Worm (Caenorhabditis elegans) whole organism, L4 larva: ENCODE data around the gene unc-96.

Experiments
- F10B5.3 ChIP-seq: sonication (generic microtip); optimal IDR thresholded peaks from 2 replicates; lab custom pipeline; 2016; ENCODE audit warnings: mild to moderate bottlenecking, missing genetic modification characterization, missing compliant biosample characterization
- R02D3.7 ChIP-seq: fragments of 150-350 bp; sonication (generic microtip); optimal IDR thresholded peaks from 3 replicates; lab custom pipeline; 2014; ENCODE audit warnings: missing biosample characterization, missing genetic modification characterization
- cey-2 ChIP-seq: sonication (generic microtip); optimal IDR thresholded peaks from 3 replicates; lab custom pipeline; 2017; ENCODE audit warnings: missing genetic modification characterization, mild to moderate bottlenecking, missing compliant biosample characterization, antibody characterized with exemption, borderline replicate concordance; ENCODE audit not compliant: insufficient read depth
- ctbp-1 ChIP-seq: fragments of 200-800 bp; sonication (Bioruptor generic); IDR thresholded peaks from 2 replicates; pipeline ENCODE4 v1.3.6; 2022; ENCODE audit warnings: missing genetic modification reagents, missing genetic modification characterization, missing compliant biosample characterization
- egl-27 ChIP-seq: sonication (generic microtip); optimal IDR thresholded peaks from 3 replicates; lab custom pipeline; 2017; ENCODE audit warnings: missing biosample characterization, missing genetic modification reagents, missing genetic modification characterization
- lim-7 ChIP-seq: fragments of 200-800 bp; sonication (Bioruptor generic); IDR thresholded peaks from 2 replicates; pipeline ENCODE4 v1.3.6; 2022; ENCODE audit warnings: missing genetic modification characterization, missing compliant biosample characterization
- nhr-11 ChIP-seq: fragments of 150-350 bp; optimal IDR thresholded peaks from 2 replicates; lab custom pipeline; 2014; ENCODE audit warnings: missing biosample characterization, missing genetic modification characterization
- set-16 ChIP-seq: fragments of 200-800 bp; sonication (Bioruptor generic); IDR thresholded peaks from 2 replicates; pipeline ENCODE4 v1.3.6; 2022; ENCODE audit warnings: missing genetic modification reagents, missing genetic modification characterization, missing compliant biosample characterization
- unc-62 ChIP-seq, 3 experiments: fragments of 150-350 bp in 1 of 3; sonication (generic microtip); optimal IDR thresholded peaks in 2 of 3; peaks in 1 of 3; 1 replicate in 1 of 3; 2 replicates in 2 of 3; lab custom pipeline; 2014 to 2017; ENCODE audit warnings: missing biosample characterization in 3 of 3, missing genetic modification characterization in 3 of 3, missing genetic modification reagents in 3 of 3, missing genotype in 1 of 3
- zip-2 ChIP-seq: fragments of 150-350 bp; optimal IDR thresholded peaks from 2 replicates; lab custom pipeline; 2014; ENCODE audit warnings: missing biosample characterization, missing genetic modification characterization

DNA sequence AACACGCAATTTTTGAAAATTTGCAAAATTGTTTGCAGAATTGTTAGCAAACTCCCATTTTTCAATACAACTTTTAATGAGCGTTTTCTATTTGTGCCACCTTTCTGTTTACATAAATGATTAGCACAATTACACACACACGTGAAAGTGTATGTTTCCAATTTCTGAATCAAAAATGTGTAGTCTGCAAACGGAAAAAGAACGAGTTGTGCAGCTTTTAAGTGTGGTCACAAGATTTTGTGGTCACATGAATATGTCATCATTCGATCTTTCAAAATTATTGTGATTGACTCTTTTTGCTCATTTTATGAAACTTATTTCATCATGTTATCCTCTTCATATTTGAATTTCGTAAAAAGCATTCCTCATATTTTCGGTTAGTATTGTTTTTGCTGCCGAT lies 20.4 kb downstream of the unc-96 start:
- TF ChIP-seq unc-62 (GFP tag; optimal IDR thresholded peaks at IDR 0.05 in 1 of 2; lab: Kevin White, UChicago): peak in 1 of 2 experiments; percentile 94
- TF ChIP-seq unc-62 (tag; optimal IDR thresholded peaks at IDR 0.05; lab: Kevin White, UChicago): no peak
- no peak for TF ChIP-seq nhr-11 (tag; lab: Kevin White, UChicago)
- no peak for TF ChIP-seq cey-2 (tag; lab: Kevin White, UChicago)
- no peak for TF ChIP-seq lim-7 (GFP tag; lab: Robert Waterston, UW)
- TF ChIP-seq set-16: no peak
- no peak for TF ChIP-seq F10B5.3
- no peak for TF ChIP-seq zip-2 (tag; lab: Kevin White, UChicago)
- no peak for TF ChIP-seq egl-27 (tag; lab: Kevin White, UChicago)
- no peak for TF ChIP-seq ctbp-1
- no peak for TF ChIP-seq R02D3.7 (tag; lab: Kevin White, UChicago)
